Fruit fly (Drosophila melanogaster) whole organism, embryonic: ENCODE measurements around the gene Fancl.

Experiments used
- Abd-B ChIP-seq: fragments of 200-800 bp; sonication (Bioruptor generic); optimal IDR thresholded peaks from 2 replicates; lab custom pipeline; 2018; ENCODE audit warnings: missing biosample characterization, mild to moderate bottlenecking, missing genetic modification characterization, moderate library complexity
- Bgb ChIP-seq: fragments of 200-800 bp; sonication (Bioruptor generic); IDR thresholded peaks from 2 replicates; pipeline ENCODE4 v1.3.6; 2022; ENCODE audit warnings: missing biosample characterization, missing genetic modification characterization; ENCODE audit not compliant: partially characterized antibody
- CG10543 ChIP-seq: fragments of 200-800 bp; sonication (Bioruptor generic); optimal IDR thresholded peaks from 3 replicates; lab custom pipeline; 2017; ENCODE audit warnings: missing biosample characterization, mild to moderate bottlenecking, missing genetic modification characterization, moderate library complexity
- CG10979 ChIP-seq: fragments of 200-800 bp; sonication (Bioruptor generic); optimal IDR thresholded peaks from 2 replicates; lab custom pipeline; 2018; ENCODE audit warnings: missing biosample characterization, mild to moderate bottlenecking, missing genetic modification characterization, moderate library complexity
- CG1603 ChIP-seq: fragments of 200-800 bp; sonication (Bioruptor generic); optimal IDR thresholded peaks from 2 replicates; lab custom pipeline; 2019; ENCODE audit warnings: missing biosample characterization, mild to moderate bottlenecking, missing genetic modification characterization, moderate library complexity
- CG16815 ChIP-seq: fragments of 200-800 bp; sonication (Bioruptor generic); optimal IDR thresholded peaks from 3 replicates; lab custom pipeline; 2017; ENCODE audit warnings: missing biosample characterization, mild to moderate bottlenecking, missing genetic modification characterization
- CG1832 ChIP-seq: fragments of 200-800 bp; sonication (Bioruptor generic); optimal IDR thresholded peaks from 2 replicates; lab custom pipeline; 2017; ENCODE audit warnings: missing biosample characterization, mild to moderate bottlenecking, missing genetic modification characterization, inconsistent platforms
- CG32532 ChIP-seq: fragments of 200-800 bp; sonication (Bioruptor generic); IDR thresholded peaks from 2 replicates; pipeline ENCODE4 v1.3.6; 2022; ENCODE audit warnings: missing biosample characterization, missing genetic modification characterization
- CG7987 ChIP-seq: fragments of 200-800 bp; sonication (Bioruptor generic); optimal IDR thresholded peaks from 2 replicates; lab custom pipeline; 2018; ENCODE audit warnings: missing biosample characterization, mild to moderate bottlenecking, missing genetic modification characterization, moderate library complexity
- CG8281 ChIP-seq: fragments of 200-800 bp; sonication (Bioruptor generic); optimal IDR thresholded peaks from 2 replicates; lab custom pipeline; 2018; ENCODE audit warnings: missing biosample characterization, mild to moderate bottlenecking, missing genetic modification characterization, moderate library complexity
- Deaf1 ChIP-seq: fragments of 200-800 bp; optimal IDR thresholded peaks from 3 replicates; lab custom pipeline; 2019; ENCODE audit warnings: missing biosample characterization, mild to moderate bottlenecking, missing genetic modification characterization, moderate library complexity
- Drgx ChIP-seq: fragments of 200-800 bp; sonication (Bioruptor generic); IDR thresholded peaks from 2 replicates; pipeline ENCODE4 v1.3.6; 2022; ENCODE audit warnings: missing biosample characterization, missing genetic modification characterization
- Ets65A ChIP-seq: fragments of 200-800 bp; sonication (Bioruptor generic); peaks from one replicate; lab custom pipeline; 2016; ENCODE audit warnings: missing biosample characterization, missing genetic modification characterization
- Med ChIP-seq: fragments of 200-800 bp; sonication (Bioruptor generic); peaks from one replicate; lab custom pipeline; 2016; ENCODE audit warnings: missing biosample characterization, missing genetic modification characterization, mild to moderate bottlenecking, inconsistent platforms, moderate library complexity
- Mrtf ChIP-seq: fragments of 200-800 bp; sonication (Bioruptor generic); IDR thresholded peaks from 3 replicates; pipeline ENCODE4 v1.3.6; 2022; ENCODE audit warnings: missing biosample characterization, missing genetic modification characterization
- PHDP ChIP-seq: fragments of 200-800 bp; sonication (Bioruptor generic); optimal IDR thresholded peaks from 3 replicates; lab custom pipeline; 2018; ENCODE audit warnings: missing biosample characterization, mild to moderate bottlenecking, missing genetic modification characterization, moderate library complexity
- Pdp1 ChIP-seq, 2 experiments: fragments of 200-800 bp; sonication (Bioruptor generic); optimal IDR thresholded peaks; 3 replicates each; lab custom pipeline; 2016; ENCODE audit warnings: missing biosample characterization in 2 of 2, missing genetic modification characterization in 2 of 2, mild to moderate bottlenecking in 1 of 2, moderate library complexity in 1 of 2
- Ptx1 ChIP-seq: fragments of 200-800 bp; sonication (Bioruptor generic); IDR thresholded peaks from 2 replicates; pipeline ENCODE4 v1.3.6; 2022; ENCODE audit warnings: missing biosample characterization, missing genetic modification characterization
- Sox102F ChIP-seq: fragments of 200-800 bp; sonication (Bioruptor generic); optimal IDR thresholded peaks from 2 replicates; lab custom pipeline; 2018; ENCODE audit warnings: missing biosample characterization, mild to moderate bottlenecking, missing genetic modification characterization, moderate library complexity
- Trl ChIP-seq, 3 experiments: fragments of >200 bp in 2 of 3; fragments of 200-800 bp in 1 of 3; sonication (Bioruptor generic) in 1 of 3; optimal IDR thresholded peaks; 2 replicates in 1 of 3; 3 replicates in 2 of 3; lab custom pipeline; 2016 to 2017; ENCODE audit warnings: missing biosample characterization in 1 of 3, missing genetic modification characterization in 1 of 3
- bsh ChIP-seq, 2 experiments: fragments of 200-800 bp; sonication (Bioruptor generic); optimal IDR thresholded peaks; 2 replicates each; lab custom pipeline; 2017 to 2018; ENCODE audit warnings: mild to moderate bottlenecking in 2 of 2, missing biosample characterization in 2 of 2, missing genetic modification characterization in 2 of 2, moderate library complexity in 1 of 2
- cg ChIP-seq: fragments of 200-800 bp; sonication (Bioruptor generic); optimal IDR thresholded peaks from 3 replicates; lab custom pipeline; 2019; ENCODE audit warnings: missing biosample characterization, mild to moderate bottlenecking, missing genetic modification characterization, moderate library complexity
- corto ChIP-seq: fragments of 200-800 bp; sonication (Bioruptor generic); optimal IDR thresholded peaks from 2 replicates; lab custom pipeline; 2016; ENCODE audit warnings: missing biosample characterization, mild to moderate bottlenecking, missing genetic modification characterization, moderate library complexity
- croc ChIP-seq: fragments of 200-800 bp; sonication (Bioruptor generic); conservative IDR thresholded peaks from 3 replicates; pipeline ENCODE4 v1.3.6; 2022; ENCODE audit warnings: missing biosample characterization, missing genetic modification characterization
- dimm ChIP-seq: fragments of 200-800 bp; sonication (Bioruptor generic); IDR thresholded peaks from 2 replicates; pipeline ENCODE4 v1.3.6; 2022; ENCODE audit warnings: missing biosample characterization, missing genetic modification characterization
- emc ChIP-seq: fragments of 200-800 bp; sonication (Bioruptor generic); optimal IDR thresholded peaks from 2 replicates; lab custom pipeline; 2016; ENCODE audit warnings: missing biosample characterization, missing genetic modification characterization
- gem ChIP-seq: fragments of 200-800 bp; sonication (Bioruptor generic); optimal IDR thresholded peaks from 2 replicates; lab custom pipeline; 2019; ENCODE audit warnings: missing biosample characterization, mild to moderate bottlenecking, missing genetic modification characterization, moderate library complexity
- grau ChIP-seq: fragments of 200-800 bp; optimal IDR thresholded peaks from 3 replicates; lab custom pipeline; 2019; ENCODE audit warnings: missing biosample characterization, mild to moderate bottlenecking, missing genetic modification characterization, moderate library complexity
- h ChIP-seq: fragments of >200 bp; optimal IDR thresholded peaks from 2 replicates; lab custom pipeline; 2017
- lbe ChIP-seq: fragments of 200-800 bp; sonication (Bioruptor generic); optimal IDR thresholded peaks from 2 replicates; lab custom pipeline; 2016; ENCODE audit warnings: missing biosample characterization, mild to moderate bottlenecking, missing genetic modification characterization
- lmd ChIP-seq: fragments of 200-800 bp; sonication (Bioruptor generic); IDR thresholded peaks from 2 replicates; pipeline ENCODE4 v1.3.6; 2022; ENCODE audit warnings: missing biosample characterization, missing genetic modification characterization
- nom ChIP-seq: fragments of 200-800 bp; sonication (Bioruptor generic); optimal IDR thresholded peaks from 2 replicates; lab custom pipeline; 2017; ENCODE audit warnings: missing biosample characterization, missing genetic modification characterization, mild to moderate bottlenecking, moderate library complexity, missing genetic modification reagents
- onecut ChIP-seq: fragments of 200-800 bp; sonication (Bioruptor generic); IDR thresholded peaks from 2 replicates; pipeline ENCODE4 v1.3.6; 2022; ENCODE audit warnings: missing biosample characterization, missing genetic modification characterization
- p53 ChIP-seq: fragments of 200-800 bp; sonication (Bioruptor generic); optimal IDR thresholded peaks from 2 replicates; lab custom pipeline; 2016; ENCODE audit warnings: missing biosample characterization, missing genetic modification characterization
- phol ChIP-seq: fragments of 200-800 bp; sonication (Bioruptor generic); optimal IDR thresholded peaks from 3 replicates; lab custom pipeline; 2018; ENCODE audit warnings: missing biosample characterization, mild to moderate bottlenecking, missing genetic modification characterization, moderate library complexity
- prd ChIP-seq, 3 experiments: fragments of >200 bp in 2 of 3; fragments of 200-800 bp in 1 of 3; sonication (Bioruptor generic) in 1 of 3; optimal IDR thresholded peaks in 2 of 3; IDR thresholded peaks in 1 of 3; 2 replicates in 2 of 3; 3 replicates in 1 of 3; pipeline versions ENCODE4 v1.3.6 to Lab custom; 2017 to 2022; ENCODE audit warnings: missing biosample characterization in 1 of 3, missing genetic modification characterization in 1 of 3
- row ChIP-seq: fragments of 200-800 bp; sonication (Bioruptor generic); IDR thresholded peaks from 3 replicates; pipeline ENCODE4 v1.3.6; 2022; ENCODE audit warnings: missing biosample characterization, missing genetic modification characterization
- sens ChIP-seq: fragments of 200-800 bp; sonication (Bioruptor generic); peaks from one replicate; lab custom pipeline; 2016; ENCODE audit warnings: missing biosample characterization, missing genetic modification characterization
- unpg ChIP-seq: fragments of 200-800 bp; sonication (Bioruptor generic); optimal IDR thresholded peaks from 3 replicates; lab custom pipeline; 2018; ENCODE audit warnings: missing biosample characterization, mild to moderate bottlenecking, missing genetic modification characterization, moderate library complexity
- vfl ChIP-seq: fragments of 200-800 bp; sonication (Bioruptor generic); optimal IDR thresholded peaks from 2 replicates; lab custom pipeline; 2016; ENCODE audit warnings: missing biosample characterization, missing genetic modification characterization
- zf30C ChIP-seq: fragments of 200-800 bp; sonication (Bioruptor generic); optimal IDR thresholded peaks from 3 replicates; lab custom pipeline; 2018; ENCODE audit warnings: missing biosample characterization, mild to moderate bottlenecking, missing genetic modification characterization

The Fancl gene

dm6 chr3R:10083077-10083476 lies 30.4 kb upstream of the Fancl start:
- TF ChIP-seq emc (GFP tag; lab: Kevin White, UChicago) (no peak), Trl (optimal IDR thresholded peaks at IDR 0.05; lab: Kevin White, UChicago) (peak in 1 of 2 experiments; percentile 14), Trl (GFP tag; optimal IDR thresholded peaks at IDR 0.05; lab: Kevin White, UChicago) (no peak), croc (GFP tag; lab: Robert Waterston, UW) (0 out of 3 replicates have a peak, but pooled peaks have one; percentile 1), Deaf1 (tag; lab: Kevin White, UChicago) (peak; percentile 84)

dm6 chr3R:10082549-10083075 lies 29.9 kb upstream of the Fancl start:
- TF ChIP-seq dimm (no peak), sens (GFP tag; lab: Kevin White, UChicago) (peak; percentile 79), bsh (GFP tag; optimal IDR thresholded peaks at IDR 0.05; lab: Kevin White, UChicago) (peak; percentile 21 to 83), onecut (GFP tag; lab: Robert Waterston, UW) (no peak), Bgb (GFP tag; lab: Robert Waterston, UW) (no peak), CG10979 (tag; lab: Kevin White, UChicago) (peak; percentile 25), zf30C (GFP tag; lab: Kevin White, UChicago) (no peak), Pdp1 (GFP tag; optimal IDR thresholded peaks at IDR 0.05; lab: Kevin White, UChicago) (peak in 1 of 2 experiments; percentile 73), lbe (GFP tag; lab: Kevin White, UChicago) (peak; percentile 82), CG16815 (GFP tag; lab: Kevin White, UChicago) (no peak), croc (GFP tag; lab: Robert Waterston, UW) (0 out of 3 replicates have a peak, but pooled peaks have one; percentile 12), nom (GFP tag; lab: Kevin White, UChicago) (peak; percentile 85), p53 (GFP tag; lab: Kevin White, UChicago) (no peak), row (GFP tag; lab: Robert Waterston, UW) (peak; percentile 30; the same call in 1 of the 3 replicates), PHDP (tag; lab: Kevin White, UChicago) (no peak), Ets65A (GFP tag; lab: Kevin White, UChicago) (peak; percentile 74), CG10543 (no peak), lmd (GFP tag; lab: Robert Waterston, UW) (peak; percentile 10; the same call in 1 of the 2 replicates), Sox102F (GFP tag; lab: Kevin White, UChicago) (peak; percentile 15), Ptx1 (GFP tag; lab: Robert Waterston, UW) (0 out of 2 replicates have a peak, but pooled peaks have one; percentile 7), grau (tag; lab: Kevin White, UChicago) (peak; percentile 64), CG32532 (GFP tag; lab: Robert Waterston, UW) (no peak), corto (peak; percentile 73), vfl (GFP tag; lab: Kevin White, UChicago) (no peak), gem (tag; lab: Kevin White, UChicago) (peak; percentile 5), Drgx (GFP tag; lab: Robert Waterston, UW) (peak; percentile 47; the same call in 1 of the 2 replicates), Abd-B (GFP tag; lab: Kevin White, UChicago) (no peak), prd (optimal IDR thresholded peaks at IDR 0.05; lab: Kevin White, UChicago) (no peak), prd (GFP tag; IDR thresholded peaks at IDR 0.05; lab: Robert Waterston, UW) (peak; percentile 20; the same call in 1 of the 3 replicates), Mrtf (GFP tag; lab: Robert Waterston, UW) (no peak), CG7987 (GFP tag; lab: Kevin White, UChicago) (no peak), Med (peak; percentile 71), h (lab: Kevin White, UChicago) (no peak), unpg (no peak), CG1832 (GFP tag; lab: Kevin White, UChicago) (peak; percentile 34), phol (tag; lab: Kevin White, UChicago) (peak; percentile 2), cg (GFP tag; lab: Kevin White, UChicago) (peak; percentile 5), CG8281 (tag; lab: Kevin White, UChicago) (no peak), CG1603 (tag; lab: Kevin White, UChicago) (peak; percentile 3)
